Fruit fly (Drosophila melanogaster) whole organism, embryonic: ENCODE measurements around the gene CG43845.

ENCODE experiments used
- ATbp ChIP-seq: fragments of 200-800 bp; sonication (Bioruptor generic); optimal IDR thresholded peaks from 2 replicates; lab custom pipeline; 2017; ENCODE audit warnings: missing biosample characterization, mild to moderate bottlenecking, missing genetic modification characterization, missing genetic modification reagents
- Aef1 ChIP-seq: fragments of 200-800 bp; sonication (Bioruptor generic); IDR thresholded peaks from 3 replicates; pipeline ENCODE4 v1.3.6; 2022; ENCODE audit warnings: missing biosample characterization, missing genetic modification characterization
- B-H1 ChIP-seq: fragments of 200-800 bp; sonication (Bioruptor generic); IDR thresholded peaks from 3 replicates; pipeline ENCODE4 v1.3.6; 2022; ENCODE audit warnings: missing biosample characterization, missing genetic modification characterization
- CG10431 ChIP-seq: fragments of 200-800 bp; sonication (Bioruptor generic); optimal IDR thresholded peaks from 3 replicates; lab custom pipeline; 2018; ENCODE audit warnings: missing biosample characterization, mild to moderate bottlenecking, missing genetic modification characterization
- CG11093 ChIP-seq: fragments of 200-800 bp; sonication (Bioruptor generic); IDR thresholded peaks from 3 replicates; pipeline ENCODE4 v1.3.6; 2022; ENCODE audit warnings: missing biosample characterization, missing genetic modification characterization
- CG11504 ChIP-seq: fragments of 200-800 bp; sonication (Bioruptor generic); optimal IDR thresholded peaks from 3 replicates; lab custom pipeline; 2019; ENCODE audit warnings: missing biosample characterization, mild to moderate bottlenecking, missing genetic modification characterization, moderate library complexity
- CG12391 ChIP-seq: fragments of 200-800 bp; sonication (Bioruptor generic); optimal IDR thresholded peaks from 3 replicates; lab custom pipeline; 2018; ENCODE audit warnings: missing biosample characterization, mild to moderate bottlenecking, missing genetic modification characterization, moderate library complexity
- CG1529 ChIP-seq: fragments of 200-800 bp; sonication (Bioruptor generic); optimal IDR thresholded peaks from 3 replicates; lab custom pipeline; 2018; ENCODE audit warnings: missing biosample characterization, missing genetic modification characterization
- CG16863 ChIP-seq: fragments of 200-800 bp; sonication (Bioruptor generic); optimal IDR thresholded peaks from 3 replicates; lab custom pipeline; 2016; ENCODE audit warnings: missing biosample characterization, missing genetic modification characterization
- CG17568 ChIP-seq: fragments of 200-800 bp; sonication (Bioruptor generic); optimal IDR thresholded peaks from 2 replicates; lab custom pipeline; 2018; ENCODE audit warnings: missing biosample characterization, mild to moderate bottlenecking, missing genetic modification characterization, moderate library complexity
- CG18011 ChIP-seq: fragments of 200-800 bp; sonication (Bioruptor generic); optimal IDR thresholded peaks from 2 replicates; lab custom pipeline; 2017; ENCODE audit warnings: missing biosample characterization, missing genetic modification characterization, mild to moderate bottlenecking, moderate library complexity, missing genotype
- CG31224 ChIP-seq: fragments of 200-800 bp; sonication (Bioruptor generic); IDR thresholded peaks from 2 replicates; pipeline ENCODE4 v1.3.6; 2022; ENCODE audit warnings: missing biosample characterization, missing genetic modification characterization
- CG3281 ChIP-seq: fragments of 200-800 bp; sonication (Bioruptor generic); optimal IDR thresholded peaks from 3 replicates; lab custom pipeline; 2017; ENCODE audit warnings: missing biosample characterization, mild to moderate bottlenecking, missing genetic modification characterization
- CG33557 ChIP-seq: fragments of 200-800 bp; sonication (Bioruptor generic); optimal IDR thresholded peaks from 2 replicates; lab custom pipeline; 2019; ENCODE audit warnings: missing biosample characterization, mild to moderate bottlenecking, missing genetic modification characterization, moderate library complexity
- CG34224 ChIP-seq: fragments of 200-800 bp; sonication (Bioruptor generic); IDR thresholded peaks from 3 replicates; pipeline ENCODE4 v1.3.6; 2022; ENCODE audit warnings: missing biosample characterization, missing genetic modification characterization; ENCODE audit not compliant: partially characterized antibody
- CG3847 ChIP-seq: fragments of 200-800 bp; sonication (Bioruptor generic); IDR thresholded peaks from 2 replicates; pipeline ENCODE4 v1.3.6; 2022; ENCODE audit warnings: missing biosample characterization, missing genetic modification characterization
- CG4820 ChIP-seq: fragments of 200-800 bp; sonication (Bioruptor generic); optimal IDR thresholded peaks from 3 replicates; lab custom pipeline; 2016; ENCODE audit warnings: missing biosample characterization, missing genetic modification characterization
- CG7786 ChIP-seq: fragments of 200-800 bp; sonication (Bioruptor generic); optimal IDR thresholded peaks from 2 replicates; lab custom pipeline; 2016; ENCODE audit warnings: missing biosample characterization, missing genetic modification characterization
- Camta ChIP-seq: fragments of 200-800 bp; sonication (Bioruptor generic); optimal IDR thresholded peaks from 2 replicates; lab custom pipeline; 2016; ENCODE audit warnings: missing biosample characterization, missing genetic modification characterization
- Deaf1 ChIP-seq: fragments of 200-800 bp; optimal IDR thresholded peaks from 3 replicates; lab custom pipeline; 2019; ENCODE audit warnings: missing biosample characterization, mild to moderate bottlenecking, missing genetic modification characterization, moderate library complexity
- Doc2 ChIP-seq: fragments of 200-800 bp; sonication (Bioruptor generic); IDR thresholded peaks from 2 replicates; pipeline ENCODE4 v1.3.6; 2022; ENCODE audit warnings: missing biosample characterization, missing genetic modification characterization
- Doc3 ChIP-seq: fragments of 200-800 bp; sonication (Bioruptor generic); IDR thresholded peaks from 3 replicates; pipeline ENCODE4 v1.3.6; 2022; ENCODE audit warnings: missing biosample characterization, missing genetic modification characterization; ENCODE audit not compliant: partially characterized antibody
- Ets65A ChIP-seq: fragments of 200-800 bp; sonication (Bioruptor generic); peaks from one replicate; lab custom pipeline; 2016; ENCODE audit warnings: missing biosample characterization, missing genetic modification characterization
- Ets97D ChIP-seq: fragments of 200-800 bp; sonication (Bioruptor generic); optimal IDR thresholded peaks from 3 replicates; lab custom pipeline; 2016; ENCODE audit warnings: missing biosample characterization, missing genetic modification characterization
- Fer1 ChIP-seq: fragments of 200-800 bp; sonication (Bioruptor generic); optimal IDR thresholded peaks from 2 replicates; lab custom pipeline; 2017; ENCODE audit warnings: missing biosample characterization, mild to moderate bottlenecking, missing genetic modification characterization
- Hey ChIP-seq: fragments of 200-800 bp; sonication (Bioruptor generic); optimal IDR thresholded peaks from 3 replicates; lab custom pipeline; 2018; ENCODE audit warnings: missing biosample characterization, mild to moderate bottlenecking, missing genetic modification characterization
- HmgD ChIP-seq: fragments of 200-800 bp; sonication (Bioruptor generic); optimal IDR thresholded peaks from 3 replicates; lab custom pipeline; 2016; ENCODE audit warnings: missing biosample characterization, missing genetic modification characterization
- Hr3 ChIP-seq: fragments of 200-800 bp; sonication (Bioruptor generic); optimal IDR thresholded peaks from 3 replicates; lab custom pipeline; 2016; ENCODE audit warnings: missing biosample characterization, missing genetic modification characterization
- Lhr ChIP-seq: fragments of 200-800 bp; sonication (Bioruptor generic); optimal IDR thresholded peaks from 3 replicates; lab custom pipeline; 2017; ENCODE audit warnings: mild to moderate bottlenecking, missing biosample characterization, missing genetic modification reagents, missing genetic modification characterization
- Lim3 ChIP-seq: fragments of 200-800 bp; sonication (Bioruptor generic); IDR thresholded peaks from 2 replicates; pipeline ENCODE4 v1.3.6; 2022; ENCODE audit warnings: missing biosample characterization, missing genetic modification characterization
- MBD-R2 ChIP-seq: fragments of 200-800 bp; sonication (Bioruptor generic); IDR thresholded peaks from 2 replicates; pipeline ENCODE4 v1.3.6; 2022; ENCODE audit warnings: missing biosample characterization, missing genetic modification characterization
- Nf-YC ChIP-seq: fragments of 200-800 bp; optimal IDR thresholded peaks from 3 replicates; lab custom pipeline; 2019; ENCODE audit warnings: missing biosample characterization, mild to moderate bottlenecking, missing genetic modification characterization, moderate library complexity
- Six4 ChIP-seq: fragments of 200-800 bp; sonication (Bioruptor generic); optimal IDR thresholded peaks from 2 replicates; lab custom pipeline; 2016; ENCODE audit warnings: missing biosample characterization, missing genetic modification characterization
- Sox100B ChIP-seq: fragments of 200-800 bp; sonication (Bioruptor generic); optimal IDR thresholded peaks from 3 replicates; lab custom pipeline; 2018; ENCODE audit warnings: missing biosample characterization, mild to moderate bottlenecking, missing genetic modification characterization
- Sry-β ChIP-seq: fragments of 200-800 bp; sonication (Bioruptor generic); optimal IDR thresholded peaks from 2 replicates; lab custom pipeline; 2018; ENCODE audit warnings: missing biosample characterization, mild to moderate bottlenecking, missing genetic modification characterization, moderate library complexity
- Tbp ChIP-seq: fragments of >200 bp; optimal IDR thresholded peaks from 2 replicates; lab custom pipeline; 2018; ENCODE audit warnings: missing biosample characterization, missing genetic modification characterization
- Usf ChIP-seq: fragments of 200-800 bp; sonication (Bioruptor generic); optimal IDR thresholded peaks from 2 replicates; lab custom pipeline; 2017; ENCODE audit warnings: missing genotype, missing biosample characterization, missing genetic modification characterization
- ara ChIP-seq: fragments of 200-800 bp; sonication (Bioruptor generic); IDR thresholded peaks from 2 replicates; pipeline ENCODE4 v1.3.6; 2022; ENCODE audit warnings: missing biosample characterization, missing genetic modification characterization
- ewg ChIP-seq: fragments of 200-800 bp; sonication (Bioruptor generic); optimal IDR thresholded peaks from 3 replicates; lab custom pipeline; 2017; ENCODE audit warnings: mild to moderate bottlenecking, missing biosample characterization, missing genetic modification reagents, missing genetic modification characterization
- fd102C ChIP-seq: fragments of 200-800 bp; sonication (Bioruptor generic); optimal IDR thresholded peaks from 2 replicates; lab custom pipeline; 2018; ENCODE audit warnings: missing biosample characterization, mild to moderate bottlenecking, missing genetic modification characterization, moderate library complexity
- fd3F ChIP-seq: fragments of 200-800 bp; sonication (Bioruptor generic); optimal IDR thresholded peaks from 2 replicates; lab custom pipeline; 2018; ENCODE audit warnings: missing biosample characterization, mild to moderate bottlenecking, missing genetic modification characterization, moderate library complexity
- hb ChIP-seq: fragments of 200-800 bp; sonication (Bioruptor generic); IDR thresholded peaks from 3 replicates; pipeline ENCODE4 v1.3.6; 2022; ENCODE audit warnings: missing biosample characterization, missing genetic modification characterization; ENCODE audit not compliant: partially characterized antibody
- org-1 ChIP-seq: fragments of 200-800 bp; sonication (Bioruptor generic); optimal IDR thresholded peaks from 2 replicates; lab custom pipeline; 2017; ENCODE audit warnings: missing biosample characterization, missing genetic modification characterization
- peb ChIP-seq: fragments of 200-800 bp; sonication (Bioruptor generic); IDR thresholded peaks from 2 replicates; pipeline ENCODE4 v1.3.6; 2022; ENCODE audit warnings: missing biosample characterization, missing genetic modification characterization
- row ChIP-seq: fragments of 200-800 bp; sonication (Bioruptor generic); IDR thresholded peaks from 3 replicates; pipeline ENCODE4 v1.3.6; 2022; ENCODE audit warnings: missing biosample characterization, missing genetic modification characterization
- sna ChIP-seq: fragments of 200-800 bp; sonication (Bioruptor generic); IDR thresholded peaks from 2 replicates; pipeline ENCODE4 v1.3.6; 2022; ENCODE audit warnings: missing biosample characterization, missing genetic modification characterization; ENCODE audit not compliant: partially characterized antibody
- sug ChIP-seq: fragments of 200-800 bp; optimal IDR thresholded peaks from 2 replicates; lab custom pipeline; 2019; ENCODE audit warnings: missing biosample characterization, mild to moderate bottlenecking, missing genetic modification characterization, moderate library complexity
- tin ChIP-seq: fragments of 200-800 bp; sonication (Bioruptor generic); optimal IDR thresholded peaks from 3 replicates; lab custom pipeline; 2016; ENCODE audit warnings: missing biosample characterization, missing genetic modification characterization
- trem ChIP-seq: fragments of 200-800 bp; optimal IDR thresholded peaks from 3 replicates; lab custom pipeline; 2019; ENCODE audit warnings: missing biosample characterization, mild to moderate bottlenecking, missing genetic modification characterization, moderate library complexity
- tx ChIP-seq: fragments of 200-800 bp; sonication (Bioruptor generic); optimal IDR thresholded peaks from 2 replicates; lab custom pipeline; 2016; ENCODE audit warnings: missing biosample characterization, missing genetic modification characterization
- vnd ChIP-seq: fragments of 200-800 bp; sonication (Bioruptor generic); IDR thresholded peaks from 3 replicates; pipeline ENCODE4 v1.3.6; 2022; ENCODE audit warnings: missing biosample characterization, missing genetic modification characterization; ENCODE audit not compliant: partially characterized antibody
- yki ChIP-seq: fragments of >200 bp; optimal IDR thresholded peaks from 3 replicates; lab custom pipeline; 2018

The CG43845 gene

dm6 chr3R:5564775-5565190 lies 41.9 kb upstream of the CG43845 start, which contains the start of the genes CG14671 and CG12746 (continued):
- no peak for TF ChIP-seq CG12391 (tag; lab: Kevin White, UChicago)
- TF ChIP-seq CG3847 (GFP tag; lab: Robert Waterston, UW), result 0 out of 2 replicates have a peak, but pooled peaks have one; percentile 18
- TF ChIP-seq org-1, result no peak
- TF ChIP-seq row (GFP tag; lab: Robert Waterston, UW), result 0 out of 3 replicates have a peak, but pooled peaks have one; percentile 17
- no peak for TF ChIP-seq CG1529 (GFP tag; lab: Kevin White, UChicago)
- TF ChIP-seq Tbp (GFP tag; lab: Kevin White, UChicago), result no peak
- no peak for TF ChIP-seq tin (GFP tag; lab: Kevin White, UChicago)
- TF ChIP-seq sug, result peak; percentile 37
- TF ChIP-seq peb (GFP tag; lab: Robert Waterston, UW), result no peak
- TF ChIP-seq CG16863 (GFP tag; lab: Kevin White, UChicago), result no peak
- no peak for TF ChIP-seq Lhr (GFP tag; lab: Kevin White, UChicago)
- TF ChIP-seq CG18011, result no peak
- no peak for TF ChIP-seq CG4820
- peak; percentile 99 for TF ChIP-seq trem (tag; lab: Kevin White, UChicago)
- no peak for TF ChIP-seq ATbp (GFP tag; lab: Kevin White, UChicago)
- TF ChIP-seq Doc2 (GFP tag; lab: Robert Waterston, UW), result no peak
- TF ChIP-seq ara (GFP tag; lab: Robert Waterston, UW), result no peak
- TF ChIP-seq ewg (GFP tag; lab: Kevin White, UChicago), result peak; percentile 46
- no peak for TF ChIP-seq CG11093 (GFP tag; lab: Robert Waterston, UW)
- TF ChIP-seq Six4, result no peak
- TF ChIP-seq Sry-β (GFP tag; lab: Kevin White, UChicago), result peak; percentile 88
- TF ChIP-seq CG3281 (GFP tag; lab: Kevin White, UChicago), result peak; percentile 99
- no peak for TF ChIP-seq CG11504 (tag; lab: Kevin White, UChicago)
- no peak for TF ChIP-seq B-H1 (GFP tag; lab: Robert Waterston, UW)
- TF ChIP-seq tx, result peak; percentile 14
- TF ChIP-seq Lim3 (GFP tag; lab: Robert Waterston, UW), result no peak
- TF ChIP-seq Doc3 (GFP tag; lab: Robert Waterston, UW), result no peak
- TF ChIP-seq sna (GFP tag; lab: Robert Waterston, UW), result no peak
- TF ChIP-seq Nf-YC (tag; lab: Kevin White, UChicago), result peak; percentile 66
- no peak for TF ChIP-seq CG7786 (GFP tag; lab: Kevin White, UChicago)
- TF ChIP-seq hb (GFP tag; lab: Robert Waterston, UW), result no peak
- TF ChIP-seq vnd (GFP tag; lab: Robert Waterston, UW), result no peak
- no peak for TF ChIP-seq Sox100B
- no peak for TF ChIP-seq Camta
- peak; percentile 58 for TF ChIP-seq Deaf1 (tag; lab: Kevin White, UChicago)
- TF ChIP-seq fd102C (GFP tag; lab: Kevin White, UChicago), result no peak
- TF ChIP-seq CG10431 (GFP tag; lab: Kevin White, UChicago), result no peak
- no peak for TF ChIP-seq Hr3 (GFP tag; lab: Kevin White, UChicago)
- TF ChIP-seq Ets65A, result no peak
- no peak for TF ChIP-seq CG17568 (GFP tag; lab: Kevin White, UChicago)
- no peak for TF ChIP-seq Hey (tag; lab: Kevin White, UChicago)
- 0 out of 3 replicates have a peak, but pooled peaks have one; percentile 27 for TF ChIP-seq CG34224 (GFP tag; lab: Robert Waterston, UW)
- TF ChIP-seq Fer1 (GFP tag; lab: Kevin White, UChicago), result no peak
- TF ChIP-seq fd3F (GFP tag; lab: Kevin White, UChicago), result no peak
- TF ChIP-seq Usf (GFP tag; lab: Kevin White, UChicago), result no peak
- TF ChIP-seq CG33557, result no peak
- peak; percentile 88 for TF ChIP-seq MBD-R2 (GFP tag; lab: Robert Waterston, UW)
- no peak for TF ChIP-seq Ets97D (GFP tag; lab: Kevin White, UChicago)
- TF ChIP-seq Aef1 (GFP tag; lab: Robert Waterston, UW), result 0 out of 3 replicates have a peak, but pooled peaks have one; percentile 21
- no peak for TF ChIP-seq CG31224 (GFP tag; lab: Robert Waterston, UW)
- TF ChIP-seq yki (lab: Kevin White, UChicago), result no peak
- no peak for TF ChIP-seq HmgD (GFP tag; lab: Kevin White, UChicago)
